Fruit fly (Drosophila melanogaster) whole organism, adult: ENCODE results near the gene VhaM9.7-a.

Experiments used
- CG11617 ChIP-seq: fragments of 200-800 bp; sonication (Bioruptor generic); optimal IDR thresholded peaks from 2 replicates; lab custom pipeline; 2017; ENCODE audit warnings: mild to moderate bottlenecking, missing biosample characterization, missing genetic modification reagents, missing genetic modification characterization
- CG12768 ChIP-seq: fragments of 200-800 bp; sonication (Bioruptor generic); optimal IDR thresholded peaks from 2 replicates; lab custom pipeline; 2017; ENCODE audit warnings: missing biosample characterization, missing genetic modification characterization, mild to moderate bottlenecking, moderate library complexity, missing genetic modification reagents
- CG14711 ChIP-seq: fragments of 200-800 bp; sonication (Bioruptor generic); optimal IDR thresholded peaks from 2 replicates; lab custom pipeline; 2018; ENCODE audit warnings: missing biosample characterization, mild to moderate bottlenecking, missing genetic modification characterization, moderate library complexity
- CG1620 ChIP-seq: fragments of 200-800 bp; sonication (Bioruptor generic); optimal IDR thresholded peaks from 2 replicates; lab custom pipeline; 2016; ENCODE audit warnings: missing biosample characterization, missing genetic modification characterization
- CG33017 ChIP-seq: fragments of 200-800 bp; sonication (Bioruptor generic); optimal IDR thresholded peaks from 2 replicates; lab custom pipeline; 2018; ENCODE audit warnings: missing biosample characterization, mild to moderate bottlenecking, missing genetic modification characterization, moderate library complexity
- CG5204 ChIP-seq: fragments of 200-800 bp; sonication (Bioruptor generic); optimal IDR thresholded peaks from 2 replicates; lab custom pipeline; 2016; ENCODE audit warnings: missing biosample characterization, missing genetic modification characterization
- CG7045 ChIP-seq: fragments of 200-800 bp; sonication (Bioruptor generic); optimal IDR thresholded peaks from 2 replicates; lab custom pipeline; 2017; ENCODE audit warnings: missing biosample characterization, mild to moderate bottlenecking, missing genetic modification characterization
- CG7101 ChIP-seq: fragments of 200-800 bp; sonication (Bioruptor generic); optimal IDR thresholded peaks from 2 replicates; lab custom pipeline; 2018; ENCODE audit warnings: missing biosample characterization, mild to moderate bottlenecking, missing genetic modification characterization, moderate library complexity
- Clk ChIP-seq: fragments of 200-800 bp; sonication (Bioruptor generic); optimal IDR thresholded peaks from 2 replicates; lab custom pipeline; 2017; ENCODE audit warnings: missing biosample characterization, missing genetic modification characterization
- Crg-1 ChIP-seq: fragments of 200-800 bp; sonication (Bioruptor generic); optimal IDR thresholded peaks from 2 replicates; lab custom pipeline; 2016; ENCODE audit warnings: missing biosample characterization, missing genetic modification characterization
- Hr96 ChIP-seq: fragments of 200-800 bp; sonication (Bioruptor generic); optimal IDR thresholded peaks from 2 replicates; lab custom pipeline; 2016; ENCODE audit warnings: missing biosample characterization, missing genetic modification characterization
- Mnt ChIP-seq: fragments of 200-800 bp; sonication (Bioruptor generic); optimal IDR thresholded peaks from 2 replicates; lab custom pipeline; 2016; ENCODE audit warnings: missing biosample characterization, mild to moderate bottlenecking, missing genetic modification characterization
- bab1 ChIP-seq: fragments of 200-800 bp; sonication (Bioruptor generic); optimal IDR thresholded peaks from 3 replicates; lab custom pipeline; 2019; ENCODE audit warnings: missing biosample characterization, mild to moderate bottlenecking, missing genetic modification characterization, moderate library complexity
- cic ChIP-seq: fragments of 200-800 bp; sonication (Bioruptor generic); optimal IDR thresholded peaks from 2 replicates; lab custom pipeline; 2017; ENCODE audit warnings: missing biosample characterization, mild to moderate bottlenecking, missing genetic modification characterization, moderate library complexity
- cnc ChIP-seq, 2 experiments: fragments of >200 bp; optimal IDR thresholded peaks; 2 replicates each; lab custom pipeline; 2017
- kay ChIP-seq: fragments of 200-800 bp; sonication (Bioruptor generic); peaks from one replicate; lab custom pipeline; 2016; ENCODE audit warnings: missing biosample characterization, missing genetic modification characterization, borderline replicate concordance
- ovo ChIP-seq: fragments of 200-800 bp; sonication (Bioruptor generic); optimal IDR thresholded peaks from 2 replicates; lab custom pipeline; 2016; ENCODE audit warnings: missing biosample characterization, missing genetic modification characterization
- pad ChIP-seq: fragments of 200-800 bp; sonication (Bioruptor generic); optimal IDR thresholded peaks from 3 replicates; lab custom pipeline; 2017; ENCODE audit warnings: missing biosample characterization, missing genetic modification characterization, mild to moderate bottlenecking, moderate library complexity, missing genetic modification reagents
- tj ChIP-seq: fragments of 200-800 bp; sonication (Bioruptor generic); optimal IDR thresholded peaks from 3 replicates; lab custom pipeline; 2017; ENCODE audit warnings: missing biosample characterization, mild to moderate bottlenecking, missing genetic modification characterization, moderate library complexity
- toe ChIP-seq: fragments of 200-800 bp; sonication (Bioruptor generic); optimal IDR thresholded peaks from 2 replicates; lab custom pipeline; 2016; ENCODE audit warnings: missing biosample characterization, missing genetic modification characterization

Gene VhaM9.7-a

DNA sequence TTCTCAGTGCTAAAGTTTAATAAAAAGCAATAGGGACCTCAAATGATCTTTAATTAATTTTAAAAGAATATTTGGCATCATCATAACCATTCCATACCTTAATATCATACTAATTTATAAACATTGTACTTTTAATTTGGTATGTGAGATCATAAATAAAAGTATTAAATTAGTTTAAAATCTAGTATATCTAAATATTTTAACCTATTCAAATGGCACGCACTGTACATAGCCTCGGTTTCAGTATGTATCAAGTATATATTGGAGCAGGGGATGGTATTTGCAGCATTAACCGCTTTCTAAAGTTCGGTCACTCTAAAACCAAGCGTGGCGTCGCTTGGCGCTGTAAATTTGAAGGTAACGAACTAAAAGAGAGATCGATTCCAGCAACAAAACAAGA is 20.1 kb upstream of the VhaM9.7-a start, which contains the start of gene pav:
Gene pav (plus strand): TSS at position 307 of the 400 bp plus-strand sequence.
- TF ChIP-seq CG7101 (tag; lab: Kevin White, UChicago) = peak; percentile 27
- TF ChIP-seq cnc (optimal IDR thresholded peaks at IDR 0.05; lab: Kevin White, UChicago) = no peak
- TF ChIP-seq Crg-1 (GFP tag; lab: Kevin White, UChicago) = no peak
- TF ChIP-seq CG14711 = peak; percentile 48
- TF ChIP-seq cic = no peak
- no peak for TF ChIP-seq CG1620 (GFP tag; lab: Kevin White, UChicago)
- peak; percentile 58 for TF ChIP-seq bab1 (GFP tag; lab: Kevin White, UChicago)
- TF ChIP-seq CG7045 = no peak
- no peak for TF ChIP-seq kay (GFP tag; lab: Kevin White, UChicago)
- TF ChIP-seq Clk (GFP tag; lab: Kevin White, UChicago) = no peak
- no peak for TF ChIP-seq CG5204 (GFP tag; lab: Kevin White, UChicago)
- no peak for TF ChIP-seq pad (GFP tag; lab: Kevin White, UChicago)
- TF ChIP-seq toe (GFP tag; lab: Kevin White, UChicago) = no peak
- TF ChIP-seq CG12768 (GFP tag; lab: Kevin White, UChicago) = no peak
- no peak for TF ChIP-seq ovo (GFP tag; lab: Kevin White, UChicago)
- no peak for TF ChIP-seq CG11617
- TF ChIP-seq tj = no peak
- peak; percentile 18 for TF ChIP-seq Mnt (GFP tag; lab: Kevin White, UChicago)
- no peak for TF ChIP-seq Hr96 (GFP tag; lab: Kevin White, UChicago)
- peak; percentile 36 for TF ChIP-seq CG33017 (tag; lab: Kevin White, UChicago)

DNA sequence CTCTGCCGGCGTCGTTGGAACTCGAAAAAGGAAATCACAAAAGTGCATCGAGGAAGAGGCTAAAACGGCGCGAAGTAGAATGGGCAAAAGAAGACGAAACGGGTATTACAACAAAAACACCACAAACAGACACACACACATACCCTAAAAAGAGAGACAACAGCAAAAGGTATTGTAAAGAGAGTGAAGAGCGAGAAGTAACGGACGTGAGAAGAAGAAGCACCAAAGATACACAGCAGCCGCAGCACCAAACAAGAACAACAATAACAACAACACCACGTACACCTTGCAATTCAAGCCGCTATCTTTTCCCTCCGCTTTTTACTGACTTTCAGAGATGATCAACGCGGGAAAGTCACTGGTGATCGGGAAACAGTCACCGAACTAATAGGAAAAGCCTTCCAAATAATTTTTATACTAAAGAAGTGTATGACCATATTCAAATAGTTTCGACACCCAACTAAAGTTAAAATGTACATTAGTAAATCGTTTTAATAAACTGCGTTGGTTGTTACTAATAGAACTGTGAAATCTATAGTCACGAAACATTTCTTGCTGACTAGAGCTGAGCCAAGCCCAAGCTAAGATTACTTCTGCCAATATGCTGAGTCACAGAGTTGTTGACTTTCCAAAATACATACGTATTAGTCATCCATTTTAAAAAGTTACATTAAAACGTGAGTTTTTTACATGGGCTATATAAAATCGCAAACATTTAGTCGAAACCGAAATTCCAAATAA is 10.2 kb upstream of the VhaM9.7-a start:
- TF ChIP-seq tj (no peak), cnc (optimal IDR thresholded peaks at IDR 0.05; lab: Kevin White, UChicago) (peak in 1 of 2 experiments; percentile 43), ovo (GFP tag; lab: Kevin White, UChicago) (peak; percentile 92)

DNA sequence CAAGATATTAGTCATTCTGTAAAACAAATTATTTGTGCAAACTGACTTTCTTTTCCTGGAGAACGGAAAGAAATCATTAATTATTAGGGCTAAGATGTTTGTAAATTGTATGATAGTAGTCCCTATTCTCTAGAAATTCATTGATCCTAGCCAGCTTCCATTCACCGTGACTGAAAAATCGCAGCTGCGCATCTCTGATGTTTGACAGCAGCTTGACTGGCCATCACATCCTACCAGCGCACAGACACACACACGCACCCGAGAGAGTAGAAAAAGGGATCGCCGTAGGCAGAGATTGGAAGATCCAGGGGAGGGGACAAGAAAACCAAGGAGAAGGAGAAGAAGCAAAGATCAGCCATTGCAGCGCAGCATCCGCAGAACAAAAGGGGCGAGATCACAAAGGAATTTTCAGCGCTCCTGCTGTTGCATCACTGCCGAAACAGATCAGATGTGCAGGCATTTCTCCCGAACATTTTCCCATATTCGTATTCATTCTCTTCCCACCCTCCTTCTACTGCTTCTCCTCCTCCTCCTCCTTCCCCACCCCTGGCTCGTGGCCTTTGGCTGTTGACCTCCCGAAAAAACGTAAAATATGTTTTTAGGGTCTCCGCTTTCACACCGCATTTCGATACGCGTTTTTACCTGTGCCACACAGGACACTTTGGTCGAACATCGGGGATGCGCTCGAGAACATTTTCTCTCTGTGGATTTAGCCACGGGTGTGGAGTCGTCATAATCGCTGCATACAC is 9.5 kb upstream of the VhaM9.7-a start:
- TF ChIP-seq CG7101 (tag; lab: Kevin White, UChicago) = no peak
- TF ChIP-seq pad (GFP tag; lab: Kevin White, UChicago) = no peak
- TF ChIP-seq CG5204 (GFP tag; lab: Kevin White, UChicago) = no peak
- no peak for TF ChIP-seq kay (GFP tag; lab: Kevin White, UChicago)
- no peak for TF ChIP-seq Crg-1 (GFP tag; lab: Kevin White, UChicago)
- TF ChIP-seq ovo (GFP tag; lab: Kevin White, UChicago) = no peak
- no peak for TF ChIP-seq Hr96 (GFP tag; lab: Kevin White, UChicago)
- no peak for TF ChIP-seq tj
- no peak for TF ChIP-seq CG1620 (GFP tag; lab: Kevin White, UChicago)
- no peak for TF ChIP-seq cic
- no peak for TF ChIP-seq CG11617
- TF ChIP-seq bab1 (GFP tag; lab: Kevin White, UChicago) = no peak
- no peak for TF ChIP-seq CG12768 (GFP tag; lab: Kevin White, UChicago)
- TF ChIP-seq Mnt (GFP tag; lab: Kevin White, UChicago) = no peak

DNA sequence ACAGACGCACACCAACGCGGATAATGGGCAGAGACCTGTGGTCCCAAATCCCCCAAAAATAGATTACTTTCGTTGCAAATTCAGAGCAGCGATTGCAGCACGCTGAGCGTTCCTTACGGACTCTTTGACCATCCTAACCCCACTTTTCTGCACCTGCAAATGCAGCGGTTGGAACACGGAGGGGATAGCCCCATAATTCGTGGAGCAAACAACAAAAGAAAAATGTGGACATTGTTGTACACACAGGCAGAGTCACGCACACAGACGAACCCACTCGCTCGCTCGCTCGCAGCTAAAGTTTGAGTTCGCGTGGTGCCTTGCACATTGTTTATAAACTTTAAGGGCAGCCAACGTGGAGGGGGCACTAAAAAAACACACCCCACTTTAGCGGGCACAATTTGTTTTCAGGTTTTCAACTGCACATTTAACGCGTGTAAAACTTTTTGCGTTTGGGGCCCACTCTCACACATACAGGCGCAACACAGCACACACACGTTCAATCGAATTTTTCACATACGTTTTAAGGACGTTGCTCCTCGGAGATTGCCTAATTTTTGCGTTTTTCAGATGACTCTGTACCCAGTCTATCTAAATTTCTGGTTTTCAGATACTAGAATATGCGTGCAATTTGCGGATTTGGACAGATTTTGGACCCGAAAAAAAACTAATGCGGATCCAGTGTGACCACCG is 8.7 kb upstream of the VhaM9.7-a start:
- TF ChIP-seq cnc (optimal IDR thresholded peaks at IDR 0.05; lab: Kevin White, UChicago) (no peak), Crg-1 (GFP tag; lab: Kevin White, UChicago) (no peak), CG7101 (tag; lab: Kevin White, UChicago) (no peak), CG11617 (no peak), tj (no peak), Hr96 (GFP tag; lab: Kevin White, UChicago) (no peak), CG14711 (no peak), cic (peak; percentile 4), bab1 (GFP tag; lab: Kevin White, UChicago) (no peak), kay (GFP tag; lab: Kevin White, UChicago) (no peak), Mnt (GFP tag; lab: Kevin White, UChicago) (peak; percentile 79), Clk (GFP tag; lab: Kevin White, UChicago) (no peak), CG5204 (GFP tag; lab: Kevin White, UChicago) (no peak), CG7045 (no peak), CG33017 (tag; lab: Kevin White, UChicago) (no peak), ovo (GFP tag; lab: Kevin White, UChicago) (no peak), CG12768 (GFP tag; lab: Kevin White, UChicago) (no peak), pad (GFP tag; lab: Kevin White, UChicago) (peak; percentile 35)

DNA sequence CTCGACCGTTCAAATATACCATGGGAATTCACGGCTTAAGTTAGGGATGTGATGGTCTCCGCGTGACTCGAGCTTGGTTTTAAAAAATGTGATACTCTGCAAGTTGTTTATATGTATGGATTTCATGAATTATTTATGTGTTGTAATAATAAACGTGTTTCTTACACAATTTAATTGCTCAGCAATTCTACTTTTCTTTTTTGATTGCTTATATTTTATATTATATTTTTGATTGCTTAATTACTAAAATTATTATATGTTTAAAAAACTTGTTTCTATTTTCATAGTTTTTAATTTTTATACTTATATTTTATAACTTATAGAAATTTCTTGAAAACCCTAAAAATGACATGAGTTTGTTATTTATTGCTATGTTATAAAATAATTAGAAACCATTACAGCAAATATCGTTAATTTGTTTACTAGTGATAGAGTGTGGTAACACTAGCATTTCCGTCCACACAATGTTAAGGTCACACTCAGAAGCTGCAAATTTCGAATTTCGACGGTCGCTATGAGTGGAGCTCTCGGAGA is 8.1 kb upstream of the VhaM9.7-a start, which contains the start of the genes ago and CG1265:
Gene ago (minus strand): TSS at position 6 of the 534 bp plus-strand sequence.
Gene CG1265 (plus strand): TSS at position 476 of the 534 bp plus-strand sequence.
- TF ChIP-seq CG7045 = peak; percentile 50
- no peak for TF ChIP-seq kay (GFP tag; lab: Kevin White, UChicago)
- no peak for TF ChIP-seq CG5204 (GFP tag; lab: Kevin White, UChicago)
- peak; percentile 41 for TF ChIP-seq toe (GFP tag; lab: Kevin White, UChicago)
- peak; percentile 19 for TF ChIP-seq CG1620 (GFP tag; lab: Kevin White, UChicago)
- peak; percentile 40 for TF ChIP-seq bab1 (GFP tag; lab: Kevin White, UChicago)
- no peak for TF ChIP-seq Clk (GFP tag; lab: Kevin White, UChicago)
- peak; percentile 59 for TF ChIP-seq CG11617
- peak; percentile 64 for TF ChIP-seq CG14711
- TF ChIP-seq cic = no peak
- peak; percentile 42 for TF ChIP-seq CG33017 (tag; lab: Kevin White, UChicago)
- peak; percentile 5 for TF ChIP-seq ovo (GFP tag; lab: Kevin White, UChicago)
- TF ChIP-seq CG12768 (GFP tag; lab: Kevin White, UChicago) = no peak
- peak; percentile 25 for TF ChIP-seq Crg-1 (GFP tag; lab: Kevin White, UChicago)
- TF ChIP-seq pad (GFP tag; lab: Kevin White, UChicago) = peak; percentile 44
- peak; percentile 73 for TF ChIP-seq CG7101 (tag; lab: Kevin White, UChicago)
- no peak for TF ChIP-seq Mnt (GFP tag; lab: Kevin White, UChicago)
- peak; percentile 35 for TF ChIP-seq tj
